Worm (Caenorhabditis elegans): ENCODE results near the gene cdt-2.

The cdt-2 gene

ce11 chrV:14954633-14955032 lies 36.3 kb downstream of the cdt-2 start, which contains the start of gene C30G7.5:
Gene C30G7.5, minus strand, starts transcription at chrV:14954733.
- TF ChIP-seq him-1 (tag; optimal IDR thresholded peaks at IDR 0.05) (no peak), W03F9.2 (tag; optimal IDR thresholded peaks at IDR 0.05) (no peak), dao-5 (tag; optimal IDR thresholded peaks at IDR 0.05) (no peak)

DNA sequence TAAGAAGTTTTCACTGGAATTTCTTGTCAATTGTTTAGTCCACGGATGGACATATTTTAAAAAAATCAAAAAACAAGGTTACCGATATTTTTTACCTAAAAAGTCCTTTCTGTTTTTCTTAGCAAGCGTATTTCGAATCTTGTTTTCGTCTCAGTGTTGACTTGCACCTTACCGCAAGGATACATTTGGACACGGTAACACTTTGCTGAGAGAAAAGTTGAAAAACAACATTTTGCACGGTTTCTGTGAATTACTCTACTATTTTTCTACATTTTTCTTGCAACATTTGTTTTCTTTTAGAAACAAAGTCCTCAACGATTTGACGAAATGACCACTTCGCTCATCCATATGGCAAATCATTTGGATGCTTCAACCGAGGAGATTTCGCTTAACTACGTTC lies 41.4 kb downstream of the cdt-2 start, which contains the start of gene hil-1:
Gene hil-1 (plus strand): TSS at position 301 of the 400 bp plus-strand sequence.
- no peak for TF ChIP-seq him-1 (tag; optimal IDR thresholded peaks at IDR 0.05)
- no peak for TF ChIP-seq W03F9.2 (tag; optimal IDR thresholded peaks at IDR 0.05)
- TF ChIP-seq dao-5 (tag; optimal IDR thresholded peaks at IDR 0.05) = no peak

ce11 chrV:14948566-14948965 lies 42.4 kb downstream of the cdt-2 start:
- TF ChIP-seq dao-5 (tag; optimal IDR thresholded peaks at IDR 0.05) (no peak), him-1 (tag; optimal IDR thresholded peaks at IDR 0.05) (no peak), W03F9.2 (tag; optimal IDR thresholded peaks at IDR 0.05) (no peak)

DNA sequence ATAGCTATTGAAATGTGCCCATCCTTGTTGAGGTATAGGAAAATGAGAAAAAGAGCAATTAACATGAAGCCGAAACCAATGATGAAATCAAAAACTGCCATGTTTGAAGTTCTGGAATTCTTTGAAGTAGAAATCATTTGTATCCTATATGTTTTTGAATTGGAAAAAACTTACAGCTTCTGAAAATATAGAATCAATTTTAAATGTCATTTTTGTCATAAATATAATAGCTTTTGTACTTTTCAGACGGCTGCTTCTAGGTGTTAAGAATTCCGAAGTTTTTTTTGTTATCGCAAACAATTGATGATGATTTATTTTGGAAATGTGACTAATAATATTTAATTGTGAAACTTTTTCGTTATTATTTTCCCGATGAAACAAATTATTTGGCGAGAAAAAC lies 43.9 kb downstream of the cdt-2 start, which contains the start of gene C30G7.4:
Gene C30G7.4 (minus strand): TSS at position 101 of the 400 bp plus-strand sequence.
- no peak for TF ChIP-seq him-1 (tag; optimal IDR thresholded peaks at IDR 0.05)
- TF ChIP-seq W03F9.2 (tag; optimal IDR thresholded peaks at IDR 0.05) = no peak
- no peak for TF ChIP-seq dao-5 (tag; optimal IDR thresholded peaks at IDR 0.05)

- TF ChIP-seq W03F9.2 (tag; optimal IDR thresholded peaks at IDR 0.05) (no peak), dao-5 (tag; optimal IDR thresholded peaks at IDR 0.05) (no peak), him-1 (tag; optimal IDR thresholded peaks at IDR 0.05) (no peak)
Measured at ce11 chrV:14945697-14946096, 45.2 kb downstream of the cdt-2 start, which contains the start of gene C30G7.3. Gene C30G7.3, minus strand, starts transcription at chrV:14945704.

DNA sequence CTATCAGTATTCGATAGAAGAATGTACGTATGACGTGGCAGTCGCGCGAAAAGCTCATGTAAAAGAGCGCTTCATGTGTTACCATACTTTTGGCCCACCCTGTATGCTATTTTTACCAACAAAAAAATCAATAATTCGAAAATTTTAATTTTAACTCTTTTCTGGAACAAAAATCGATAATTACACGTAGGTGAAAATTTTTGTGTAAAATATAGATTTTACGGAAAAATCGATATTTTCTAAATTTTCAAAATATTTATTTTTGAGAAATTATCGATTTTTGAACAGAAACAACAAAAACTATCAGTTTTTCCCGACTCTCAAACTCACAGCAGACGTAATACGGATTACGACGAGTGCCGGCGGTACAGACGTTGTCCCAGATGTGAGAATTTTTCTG lies 45.8 kb downstream of the cdt-2 start:
- TF ChIP-seq him-1 (tag; optimal IDR thresholded peaks at IDR 0.05) (no peak), W03F9.2 (tag; optimal IDR thresholded peaks at IDR 0.05) (no peak), dao-5 (tag; optimal IDR thresholded peaks at IDR 0.05) (no peak)

ce11 chrV:14943774-14944173 lies 47.2 kb downstream of the cdt-2 start:
- TF ChIP-seq W03F9.2 (tag; optimal IDR thresholded peaks at IDR 0.05) = no peak
- TF ChIP-seq him-1 (tag; optimal IDR thresholded peaks at IDR 0.05) = no peak
- TF ChIP-seq dao-5 (tag; optimal IDR thresholded peaks at IDR 0.05) = no peak

DNA sequence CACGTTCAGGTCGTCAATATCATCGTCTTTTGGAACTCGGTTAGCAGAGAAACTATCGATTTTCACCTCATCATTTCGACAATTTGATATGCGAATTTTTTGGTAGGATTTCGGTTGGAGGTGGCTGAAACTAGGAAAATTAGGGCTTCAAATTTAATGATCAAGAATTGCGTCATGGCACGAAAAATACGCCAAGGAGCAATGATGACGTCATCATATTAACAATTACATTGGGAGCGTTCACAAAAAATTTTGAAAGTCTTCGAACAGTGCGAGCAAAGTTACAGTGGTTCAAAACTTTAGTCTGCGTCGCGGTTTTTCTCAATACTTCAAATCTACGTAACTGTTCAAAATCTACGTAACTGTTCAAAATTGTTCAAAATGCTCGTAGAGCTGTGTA lies 48.0 kb downstream of the cdt-2 start:
- TF ChIP-seq dao-5 (tag; optimal IDR thresholded peaks at IDR 0.05) = no peak
- TF ChIP-seq W03F9.2 (tag; optimal IDR thresholded peaks at IDR 0.05) = no peak
- TF ChIP-seq him-1 (tag; optimal IDR thresholded peaks at IDR 0.05) = no peak
